Worm (Caenorhabditis elegans): ENCODE data around the gene plx-1.
A peak's percentile ranks its signal among the peaks of the same experiment; 100 is the strongest.

plx-1 gene

ce11 chrIV:1015430-1015829 lies 56.1 kb downstream of the plx-1 start:
- TF ChIP-seq sup-37 (GFP tag; optimal IDR thresholded peaks at IDR 0.05) (no peak), lin-39 (tag; optimal IDR thresholded peaks at IDR 0.05) (no peak), lin-35 (GFP tag; optimal IDR thresholded peaks at IDR 0.05) (no peak), zag-1 (tag; optimal IDR thresholded peaks at IDR 0.05) (no peak), efl-1 (optimal IDR thresholded peaks at IDR 0.05) (no peak), efl-1 (GFP tag; optimal IDR thresholded peaks at IDR 0.05 in 1 of 2) (peak in 1 of 2 experiments; percentile 26), fos-1 (tag; optimal IDR thresholded peaks at IDR 0.05) (no peak)

ce11 chrIV:1019801-1020200 lies 60.5 kb downstream of the plx-1 start:
- TF ChIP-seq tbx-2 (tag; optimal IDR thresholded peaks at IDR 0.05) (no peak), nhr-85 (tag) (peak; percentile 50), C34B4.2 (tag; optimal IDR thresholded peaks at IDR 0.05) (no peak), ceh-8 (GFP tag; optimal IDR thresholded peaks at IDR 0.05) (no peak), fos-1 (tag; optimal IDR thresholded peaks at IDR 0.05) (no peak), C16A3.4 (tag; optimal IDR thresholded peaks at IDR 0.05) (no peak)

DNA sequence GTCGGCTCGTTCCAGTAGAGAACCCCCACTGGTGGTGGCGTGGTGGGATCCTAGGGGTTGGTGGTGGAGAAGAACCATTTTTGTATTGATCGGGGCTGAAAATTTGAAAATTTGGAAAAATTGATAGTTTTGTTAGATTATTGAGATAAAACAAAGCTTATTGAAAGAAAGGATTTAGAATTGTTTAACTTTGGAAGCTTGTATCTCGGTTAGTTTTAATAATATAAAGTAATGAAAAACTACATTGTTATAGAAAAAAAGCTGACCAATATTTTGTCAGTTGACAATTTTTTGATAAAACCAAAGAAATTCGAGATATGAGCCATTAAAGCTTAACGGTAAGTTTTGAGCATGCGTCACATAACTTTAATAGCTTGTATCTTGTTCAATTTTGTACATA lies 70.6 kb downstream of the plx-1 start, which contains the start of gene abhd-14:
abhd-14 (minus strand) TSS at position 101 of the 400 bp plus-strand sequence.
- TF ChIP-seq nhr-77 (tag; optimal IDR thresholded peaks at IDR 0.05) (no peak), mab-9 (GFP tag; IDR thresholded peaks at IDR 0.05) (no peak), lsy-2 (tag; optimal IDR thresholded peaks at IDR 0.05) (no peak), C04F5.9 (tag; optimal IDR thresholded peaks at IDR 0.05) (no peak), mep-1 (tag; optimal IDR thresholded peaks at IDR 0.05) (no peak), blmp-1 (tag; optimal IDR thresholded peaks at IDR 0.05) (no peak), ceh-88 (GFP tag; IDR thresholded peaks at IDR 0.05) (no peak), sox-4 (tag; optimal IDR thresholded peaks at IDR 0.05) (no peak)
